Fruit fly (Drosophila melanogaster): ENCODE measurements around the gene CG9396.

The CG9396 gene

dm6 chr3R:9600558-9600959, 29.1 kb upstream of the CG9396 start (continued):
- TF ChIP-seq nom (GFP tag; optimal IDR thresholded peaks at IDR 0.05) (peak; percentile 13), CG16815 (GFP tag; optimal IDR thresholded peaks at IDR 0.05) (peak; percentile 12), CG18764 (GFP tag; optimal IDR thresholded peaks at IDR 0.05) (no peak), CG42726 (GFP tag; IDR thresholded peaks at IDR 0.05; ENCODE audit: partially characterized antibody) (no peak), Atf6 (GFP tag; IDR thresholded peaks at IDR 0.05) (peak; percentile 40; the same call in 1 of the 2 replicates), pros (GFP tag; optimal IDR thresholded peaks at IDR 0.05) (no peak), CG8388 (GFP tag; optimal IDR thresholded peaks at IDR 0.05) (peak; percentile 8), croc (GFP tag; conservative IDR thresholded peaks at IDR 0.05) (no peak), Taf1 (GFP tag; IDR thresholded peaks at IDR 0.05) (peak; percentile 24; the same call in 1 of the 2 replicates), CG17359 (tag; optimal IDR thresholded peaks at IDR 0.05) (peak; percentile 56), CG9609 (GFP tag; optimal IDR thresholded peaks at IDR 0.05) (no peak), sim (GFP tag; IDR thresholded peaks at IDR 0.05) (no peak), lbe (GFP tag; optimal IDR thresholded peaks at IDR 0.05) (no peak), CG8089 (GFP tag; optimal IDR thresholded peaks at IDR 0.05) (no peak), CG1529 (GFP tag; optimal IDR thresholded peaks at IDR 0.05) (peak; percentile 15), mam (GFP tag; optimal IDR thresholded peaks at IDR 0.05) (no peak), Opbp (GFP tag; IDR thresholded peaks at IDR 0.05; ENCODE audit: partially characterized antibody) (no peak), Hand (GFP tag; optimal IDR thresholded peaks at IDR 0.05) (peak; percentile 57), Mad (GFP tag; optimal IDR thresholded peaks at IDR 0.05) (no peak), danr (GFP tag; IDR thresholded peaks at IDR 0.05) (no peak), CG15601 (tag; optimal IDR thresholded peaks at IDR 0.05) (peak; percentile 59), gce (GFP tag; IDR thresholded peaks at IDR 0.05) (no peak), usp (GFP tag; optimal IDR thresholded peaks at IDR 0.05) (no peak), pan (optimal IDR thresholded peaks at IDR 0.05) (no peak), pan (GFP tag; optimal IDR thresholded peaks at IDR 0.05 in 1 of 2, IDR thresholded peaks at IDR 0.05 in 1 of 2) (no peak), gsb (GFP tag; IDR thresholded peaks at IDR 0.05) (no peak), CG2116 (GFP tag; optimal IDR thresholded peaks at IDR 0.05) (no peak), Vsx1 (GFP tag; optimal IDR thresholded peaks at IDR 0.05) (no peak), CG17186 (GFP tag; optimal IDR thresholded peaks at IDR 0.05) (no peak), CG6272 (GFP tag; IDR thresholded peaks at IDR 0.05) (no peak), Dref (GFP tag; IDR thresholded peaks at IDR 0.05) (no peak), HmgZ (tag; optimal IDR thresholded peaks at IDR 0.05) (no peak), CG32532 (GFP tag; IDR thresholded peaks at IDR 0.05) (peak; percentile 57), CG1233 (GFP tag; optimal IDR thresholded peaks at IDR 0.05) (peak; percentile 53), schlank (tag; optimal IDR thresholded peaks at IDR 0.05) (no peak), sens-2 (GFP tag; IDR thresholded peaks at IDR 0.05) (no peak), CG3726 (GFP tag; IDR thresholded peaks at IDR 0.05) (no peak), vvl (GFP tag; IDR thresholded peaks at IDR 0.05) (no peak), prd (optimal IDR thresholded peaks at IDR 0.05) (no peak), prd (GFP tag; IDR thresholded peaks at IDR 0.05) (peak; percentile 53; the same call in 2 of the 3 replicates), Gsc (GFP tag; IDR thresholded peaks at IDR 0.05) (no peak), CG4617 (GFP tag; optimal IDR thresholded peaks at IDR 0.05; ENCODE audit: borderline replicate concordance) (no peak), Xrp1 (GFP tag; IDR thresholded peaks at IDR 0.05) (peak; percentile 50), MESR4 (GFP tag; optimal IDR thresholded peaks at IDR 0.05) (no peak), CG14441 (GFP tag; IDR thresholded peaks at IDR 0.05) (peak; percentile 47; the same call in 1 of the 2 replicates), CG12391 (tag; optimal IDR thresholded peaks at IDR 0.05) (peak; percentile 22), CG34224 (GFP tag; IDR thresholded peaks at IDR 0.05; ENCODE audit: partially characterized antibody) (no peak), CG4328 (GFP tag; optimal IDR thresholded peaks at IDR 0.05) (peak; percentile 28), CG9437 (GFP tag; optimal IDR thresholded peaks at IDR 0.05) (peak; percentile 12), Max (GFP tag; optimal IDR thresholded peaks at IDR 0.05) (no peak), CG18476 (GFP tag; optimal IDR thresholded peaks at IDR 0.05) (no peak)

Data from whole organism, embryonic.